Worm (Caenorhabditis elegans): ENCODE data around the gene Y53F4B.23.

- TF ChIP-seq dao-5 (tag; optimal IDR thresholded peaks at IDR 0.05) (no peak), him-1 (tag; optimal IDR thresholded peaks at IDR 0.05) (no peak)
These were observed 19.4 kb downstream of the Y53F4B.23 start for ce11 chrII:15143729-15144128.

Data from whole organism, L4/young adult.